Fruit fly (Drosophila melanogaster): ENCODE results near the gene Arts.

Gene Arts

dm6 chr3L:16581201-16581705, 21.4 kb upstream of the Arts start, which contains the start of gene Smn (continued):
- no peak; the same call in 2 of the 3 replicates for TF ChIP-seq so (GFP tag; IDR thresholded peaks at IDR 0.05)
- TF ChIP-seq CG6765 (GFP tag; optimal IDR thresholded peaks at IDR 0.05), result no peak
- peak; percentile 36 for TF ChIP-seq CG9609 (GFP tag; optimal IDR thresholded peaks at IDR 0.05)
- peak; percentile 53 for TF ChIP-seq lab (GFP tag; optimal IDR thresholded peaks at IDR 0.05)
- peak; percentile 21 for TF ChIP-seq Nf-YC (tag; optimal IDR thresholded peaks at IDR 0.05)
- TF ChIP-seq ken (GFP tag; IDR thresholded peaks at IDR 0.05), result no peak
- TF ChIP-seq CG15514 (GFP tag; optimal IDR thresholded peaks at IDR 0.05), result peak; percentile 57
- no peak for TF ChIP-seq CG4854 (GFP tag; optimal IDR thresholded peaks at IDR 0.05)
- TF ChIP-seq CG31388 (GFP tag; optimal IDR thresholded peaks at IDR 0.05), result no peak
- peak; percentile 33 for TF ChIP-seq CG1602 (GFP tag; optimal IDR thresholded peaks at IDR 0.05)
- TF ChIP-seq CG11560 (tag; IDR thresholded peaks at IDR 0.05), result no peak
- peak; percentile 2 for TF ChIP-seq CG5245 (GFP tag; optimal IDR thresholded peaks at IDR 0.05)
- TF ChIP-seq CG31365 (tag; optimal IDR thresholded peaks at IDR 0.05), result no peak
- TF ChIP-seq Xrp1 (GFP tag; IDR thresholded peaks at IDR 0.05), result no peak
- no peak for TF ChIP-seq br (optimal IDR thresholded peaks at IDR 0.05)
- TF ChIP-seq HLHmδ (GFP tag; optimal IDR thresholded peaks at IDR 0.05), result no peak
- peak; percentile 52 for TF ChIP-seq trem (tag; optimal IDR thresholded peaks at IDR 0.05)
- TF ChIP-seq CG12071 (GFP tag; optimal IDR thresholded peaks at IDR 0.05), result no peak
- no peak for TF ChIP-seq bowl (GFP tag; IDR thresholded peaks at IDR 0.05)
- no peak for TF ChIP-seq Gug (GFP tag; IDR thresholded peaks at IDR 0.05)
- peak; percentile 13; the same call in 1 of the 2 replicates for TF ChIP-seq Drgx (GFP tag; IDR thresholded peaks at IDR 0.05)
- peak; percentile 3 for TF ChIP-seq Sry-β (GFP tag; optimal IDR thresholded peaks at IDR 0.05)
- peak; percentile 16 for TF ChIP-seq nau (GFP tag; optimal IDR thresholded peaks at IDR 0.05)
- no peak for TF ChIP-seq Fer2 (tag; optimal IDR thresholded peaks at IDR 0.05)
- TF ChIP-seq CG15269 (tag; optimal IDR thresholded peaks at IDR 0.05), result peak; percentile 46
- peak; percentile 29 for TF ChIP-seq CG1233 (GFP tag; optimal IDR thresholded peaks at IDR 0.05)
- TF ChIP-seq Chrac-16 (GFP tag; optimal IDR thresholded peaks at IDR 0.05), result peak; percentile 53
- TF ChIP-seq CG17385 (GFP tag; optimal IDR thresholded peaks at IDR 0.05), result peak; percentile 58
- peak; percentile 81 for TF ChIP-seq HLH4C (GFP tag; IDR thresholded peaks at IDR 0.05; ENCODE audit: partially characterized antibody)
- TF ChIP-seq bigmax (GFP tag; optimal IDR thresholded peaks at IDR 0.05), result no peak
- no peak for TF ChIP-seq CG10959 (GFP tag; IDR thresholded peaks at IDR 0.05)
- no peak for TF ChIP-seq tll (GFP tag; optimal IDR thresholded peaks at IDR 0.05)
- peak; percentile 43; the same call in 1 of the 2 replicates for TF ChIP-seq NFAT (GFP tag; IDR thresholded peaks at IDR 0.05)
- TF ChIP-seq Trl (optimal IDR thresholded peaks at IDR 0.05), result no peak
- peak; percentile 47 for TF ChIP-seq Trl (GFP tag; optimal IDR thresholded peaks at IDR 0.05)
- TF ChIP-seq bbx (GFP tag; IDR thresholded peaks at IDR 0.05; ENCODE audit: partially characterized antibody), result peak; percentile 87
- no peak for TF ChIP-seq dan (GFP tag; IDR thresholded peaks at IDR 0.05)
- TF ChIP-seq H2.0 (GFP tag; IDR thresholded peaks at IDR 0.05), result no peak
- TF ChIP-seq Hey (tag; optimal IDR thresholded peaks at IDR 0.05), result no peak
- TF ChIP-seq Elba2 (GFP tag; optimal IDR thresholded peaks at IDR 0.05), result no peak
- TF ChIP-seq twi (tag; optimal IDR thresholded peaks at IDR 0.05), result peak; percentile 9
- TF ChIP-seq ERR (GFP tag; optimal IDR thresholded peaks at IDR 0.05), result no peak
- TF ChIP-seq CG2678 (tag; optimal IDR thresholded peaks at IDR 0.05), result peak; percentile 59
- no peak for TF ChIP-seq jigr1 (GFP tag; IDR thresholded peaks at IDR 0.05)
- TF ChIP-seq CG17829 (tag; optimal IDR thresholded peaks at IDR 0.05), result peak; percentile 43
- TF ChIP-seq gsb (GFP tag; IDR thresholded peaks at IDR 0.05), result no peak
- 0 out of 2 replicates have a peak, but pooled peaks have one; percentile 34 for TF ChIP-seq CG9215 (GFP tag; IDR thresholded peaks at IDR 0.05)
- peak; percentile 31 for TF ChIP-seq unpg (GFP tag; optimal IDR thresholded peaks at IDR 0.05)
- peak; percentile 67 for TF ChIP-seq Side (GFP tag; optimal IDR thresholded peaks at IDR 0.05)
- no peak for TF ChIP-seq ftz-f1 (GFP tag; optimal IDR thresholded peaks at IDR 0.05)
- peak; percentile 80 for TF ChIP-seq vnd (GFP tag; IDR thresholded peaks at IDR 0.05; ENCODE audit: partially characterized antibody)

Measured in whole organism, embryonic.